Fruit fly (Drosophila melanogaster): ENCODE results near the gene Hus1-like.

Hus1-like gene

DNA sequence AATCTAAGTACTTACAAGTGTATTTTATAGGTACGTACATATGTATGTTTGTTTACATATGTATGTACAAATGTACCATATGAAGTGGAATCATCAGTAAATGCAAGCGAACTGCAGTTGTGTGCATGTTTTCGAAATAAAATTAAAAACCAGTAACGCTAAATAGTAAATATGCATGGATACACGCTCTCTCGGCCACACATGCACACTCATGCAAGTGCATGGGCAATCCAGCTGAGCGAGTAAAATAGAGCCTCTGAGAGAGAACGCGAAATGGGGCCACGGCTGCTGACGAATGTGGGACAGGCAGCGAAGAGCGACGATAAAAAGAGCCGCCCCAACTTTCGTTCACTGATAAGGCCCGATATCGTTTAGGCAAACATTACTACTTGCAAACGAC is 4.3 kb downstream of the Hus1-like start (continued):
- TF ChIP-seq CG9215 (GFP tag; IDR thresholded peaks at IDR 0.05) (no peak), CG12104 (GFP tag; optimal IDR thresholded peaks at IDR 0.05) (no peak), cg (GFP tag; optimal IDR thresholded peaks at IDR 0.05) (peak; percentile 55), NC2α (GFP tag; optimal IDR thresholded peaks at IDR 0.05) (no peak), fru (optimal IDR thresholded peaks at IDR 0.05) (no peak), CG2129 (GFP tag; IDR thresholded peaks at IDR 0.05; ENCODE audit: partially characterized antibody) (no peak), Ravus (GFP tag; IDR thresholded peaks at IDR 0.05) (no peak), z (GFP tag; IDR thresholded peaks at IDR 0.05) (peak; percentile 86)

DNA sequence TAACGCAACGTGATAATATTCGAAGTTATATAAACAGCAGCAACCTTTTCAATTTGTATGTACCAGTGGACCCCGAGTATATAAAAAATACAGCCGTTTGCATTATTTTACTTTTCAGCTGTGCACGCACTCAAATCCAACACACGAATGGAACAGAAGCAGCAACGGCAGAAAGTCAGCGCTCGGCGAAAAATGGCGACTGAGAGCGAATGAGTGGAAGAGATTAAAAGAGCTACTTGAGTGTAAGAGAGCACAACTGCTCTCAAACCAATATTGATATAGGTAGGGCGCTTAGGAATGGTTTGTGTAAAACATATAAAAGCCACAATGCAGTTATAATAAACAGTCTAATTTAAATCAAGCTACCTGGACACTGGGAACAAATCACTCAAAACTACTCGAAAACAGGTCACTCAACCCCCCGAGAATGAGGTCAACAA is 5.6 kb downstream of the Hus1-like start:
- no peak for TF ChIP-seq Nf-YA (GFP tag; IDR thresholded peaks at IDR 0.05)
- TF ChIP-seq CG11696 (GFP tag; IDR thresholded peaks at IDR 0.05) = no peak; the same call in 1 of the 2 replicates
- no peak for TF ChIP-seq CG7786 (GFP tag; optimal IDR thresholded peaks at IDR 0.05)
- TF ChIP-seq hth (optimal IDR thresholded peaks at IDR 0.05) = no peak
- TF ChIP-seq sug (tag; optimal IDR thresholded peaks at IDR 0.05) = peak; percentile 21
- TF ChIP-seq scrt (GFP tag; optimal IDR thresholded peaks at IDR 0.05) = peak; percentile 59
- TF ChIP-seq CG11560 (tag; IDR thresholded peaks at IDR 0.05) = no peak
- TF ChIP-seq H15 (GFP tag; IDR thresholded peaks at IDR 0.05) = no peak
- TF ChIP-seq CG8281 (tag; optimal IDR thresholded peaks at IDR 0.05) = peak; percentile 3
- peak; percentile 49; the same call in 1 of the 3 replicates for TF ChIP-seq so (GFP tag; IDR thresholded peaks at IDR 0.05)
- TF ChIP-seq E2f2 (GFP tag; IDR thresholded peaks at IDR 0.05) = peak; percentile 29; the same call in 1 of the 2 replicates
- TF ChIP-seq CG18011 (GFP tag; optimal IDR thresholded peaks at IDR 0.05) = no peak
- peak; percentile 70 for TF ChIP-seq CG1233 (GFP tag; optimal IDR thresholded peaks at IDR 0.05)
- peak; percentile 54 for TF ChIP-seq bcd (GFP tag; optimal IDR thresholded peaks at IDR 0.05)
- TF ChIP-seq CG30403 (GFP tag; optimal IDR thresholded peaks at IDR 0.05) = peak; percentile 6
- TF ChIP-seq CG7745 (tag; optimal IDR thresholded peaks at IDR 0.05) = peak; percentile 5
- peak; percentile 34 for TF ChIP-seq CG10462 (GFP tag; optimal IDR thresholded peaks at IDR 0.05)
- TF ChIP-seq CG10979 (tag; optimal IDR thresholded peaks at IDR 0.05) = peak; percentile 12
- TF ChIP-seq CG16815 (GFP tag; optimal IDR thresholded peaks at IDR 0.05) = no peak
- peak; percentile 64 for TF ChIP-seq CG10431 (GFP tag; optimal IDR thresholded peaks at IDR 0.05)
- peak; percentile 61 for TF ChIP-seq en (GFP tag; optimal IDR thresholded peaks at IDR 0.05)
- TF ChIP-seq gsb-n (tag; optimal IDR thresholded peaks at IDR 0.05) = peak; percentile 23
- no peak; the same call in 1 of the 2 replicates for TF ChIP-seq Adf1 (GFP tag; IDR thresholded peaks at IDR 0.05)
- peak; percentile 86 for TF ChIP-seq BtbVII (GFP tag; optimal IDR thresholded peaks at IDR 0.05)
- TF ChIP-seq CG13775 (GFP tag; optimal IDR thresholded peaks at IDR 0.05) = no peak
- no peak for TF ChIP-seq CG6272 (GFP tag; IDR thresholded peaks at IDR 0.05)
- TF ChIP-seq aop (GFP tag; IDR thresholded peaks at IDR 0.05) = no peak
- TF ChIP-seq CG2129 (GFP tag; IDR thresholded peaks at IDR 0.05; ENCODE audit: partially characterized antibody) = no peak
- no peak for TF ChIP-seq CG7963 (GFP tag; IDR thresholded peaks at IDR 0.05; ENCODE audit: partially characterized antibody)
- no peak for TF ChIP-seq E2f1 (GFP tag; IDR thresholded peaks at IDR 0.05)
- TF ChIP-seq btn (GFP tag; optimal IDR thresholded peaks at IDR 0.05) = peak; percentile 54
- TF ChIP-seq ab (GFP tag; optimal IDR thresholded peaks at IDR 0.05) = no peak
- TF ChIP-seq Gug (GFP tag; IDR thresholded peaks at IDR 0.05) = no peak
- peak; percentile 69 for TF ChIP-seq CG9727 (GFP tag; optimal IDR thresholded peaks at IDR 0.05)
- no peak for TF ChIP-seq Ravus (GFP tag; IDR thresholded peaks at IDR 0.05)
- TF ChIP-seq HLH4C (GFP tag; IDR thresholded peaks at IDR 0.05; ENCODE audit: partially characterized antibody) = 0 out of 3 replicates have a peak, but pooled peaks have one; percentile 38
- TF ChIP-seq trem (tag; optimal IDR thresholded peaks at IDR 0.05) = peak; percentile 13
- TF ChIP-seq dm (GFP tag; optimal IDR thresholded peaks at IDR 0.05) = no peak
- TF ChIP-seq NC2α (GFP tag; optimal IDR thresholded peaks at IDR 0.05) = peak; percentile 43
- TF ChIP-seq CG2202 (tag; optimal IDR thresholded peaks at IDR 0.05) = peak; percentile 72
- TF ChIP-seq run (tag; optimal IDR thresholded peaks at IDR 0.05) = peak; percentile 77
- TF ChIP-seq sr (GFP tag; IDR thresholded peaks at IDR 0.05) = peak; percentile 38; the same call in 1 of the 3 replicates
- peak; percentile 14 for TF ChIP-seq HmgD (GFP tag; optimal IDR thresholded peaks at IDR 0.05)
- TF ChIP-seq z (GFP tag; IDR thresholded peaks at IDR 0.05) = peak; percentile 98
- peak; percentile 41 for TF ChIP-seq oc (tag; optimal IDR thresholded peaks at IDR 0.05)
- no peak for TF ChIP-seq zen (tag; optimal IDR thresholded peaks at IDR 0.05)
